Fruit fly (Drosophila melanogaster): ENCODE results near the gene Fbxl4.

Fbxl4 gene

DNA sequence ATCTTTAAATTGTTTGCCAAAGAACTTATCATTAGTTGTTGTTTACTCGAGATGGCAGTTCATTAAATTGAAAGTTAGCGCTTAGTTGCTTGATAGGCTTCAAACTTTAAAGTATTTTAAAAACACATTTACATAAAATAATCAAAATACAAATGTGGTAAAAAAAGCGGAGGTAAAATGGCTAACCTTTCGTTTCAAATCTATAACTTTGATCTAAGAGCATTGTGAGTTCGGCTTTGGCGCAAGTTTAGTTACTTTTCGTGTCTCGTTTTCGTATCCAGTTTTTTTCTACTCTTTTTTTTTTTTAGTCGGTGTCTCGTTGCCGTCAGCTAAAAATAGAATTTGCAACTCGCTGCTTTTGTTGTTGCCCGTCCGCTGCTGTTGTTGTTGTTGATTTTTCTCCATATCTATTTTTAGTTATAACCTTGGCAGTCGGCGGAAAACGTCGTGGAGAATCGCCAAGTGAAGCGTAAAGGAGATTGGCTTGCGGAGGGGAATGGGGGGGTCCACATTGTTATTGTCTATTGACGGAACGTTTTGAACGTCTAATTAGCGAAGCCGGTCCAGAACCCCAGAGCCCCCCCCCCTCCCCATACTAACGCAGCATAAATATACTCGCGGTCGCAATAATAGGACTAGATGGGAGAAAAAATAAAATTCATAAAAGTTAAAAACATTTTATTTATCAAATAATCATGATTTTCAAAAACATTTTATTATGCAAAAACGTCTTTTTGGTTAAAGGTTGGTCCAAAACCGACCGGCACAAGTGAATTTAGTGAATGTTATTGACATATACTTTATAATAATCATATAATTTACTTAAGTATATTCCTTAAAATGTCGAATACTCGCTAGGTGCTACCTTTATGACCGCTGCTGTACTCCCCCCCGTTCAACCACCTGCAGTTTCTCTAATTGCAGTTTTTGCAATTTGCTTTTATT lies 22.9 kb downstream of the Fbxl4 start:
- TF ChIP-seq CG34367 (tag; optimal IDR thresholded peaks at IDR 0.05), result peak; percentile 64
- TF ChIP-seq CG12605 (GFP tag; IDR thresholded peaks at IDR 0.05), result peak; percentile 81
- TF ChIP-seq CG13204 (GFP tag; optimal IDR thresholded peaks at IDR 0.05), result peak; percentile 24
- peak; percentile 22 for TF ChIP-seq Snoo (tag; optimal IDR thresholded peaks at IDR 0.05)
- TF ChIP-seq CG10348 (GFP tag; IDR thresholded peaks at IDR 0.05), result peak; percentile 41; the same call in 1 of the 2 replicates
- peak; percentile 48 for TF ChIP-seq Pif1A (GFP tag; optimal IDR thresholded peaks at IDR 0.05)
- peak; percentile 76 for TF ChIP-seq CG17806 (tag; optimal IDR thresholded peaks at IDR 0.05)
- TF ChIP-seq CG32121 (GFP tag; IDR thresholded peaks at IDR 0.05), result peak; percentile 83
- peak; percentile 93 for TF ChIP-seq CG14655 (GFP tag; optimal IDR thresholded peaks at IDR 0.05)
- peak; percentile 74 for TF ChIP-seq Ets98B (GFP tag; IDR thresholded peaks at IDR 0.05)
- peak; percentile 43; the same call in 1 of the 2 replicates for TF ChIP-seq rn (GFP tag; IDR thresholded peaks at IDR 0.05)
- TF ChIP-seq CG8159 (tag; optimal IDR thresholded peaks at IDR 0.05), result peak; percentile 79
- no peak for TF ChIP-seq D1 (tag; optimal IDR thresholded peaks at IDR 0.05)
- peak; percentile 86 for TF ChIP-seq CG9948 (tag; optimal IDR thresholded peaks at IDR 0.05)
- peak; percentile 90 for TF ChIP-seq CG4496 (GFP tag; IDR thresholded peaks at IDR 0.05)
- peak; percentile 46 for TF ChIP-seq Pif1B (GFP tag; optimal IDR thresholded peaks at IDR 0.05)
- peak; percentile 13 for TF ChIP-seq gl (tag; optimal IDR thresholded peaks at IDR 0.05)
- TF ChIP-seq CG8301 (tag; optimal IDR thresholded peaks at IDR 0.05), result peak; percentile 88
- peak; percentile 57 for TF ChIP-seq fd96Ca (GFP tag; IDR thresholded peaks at IDR 0.05)
- TF ChIP-seq CG15710 (tag; optimal IDR thresholded peaks at IDR 0.05), result peak; percentile 68
- peak; percentile 6 for TF ChIP-seq EcR (GFP tag; optimal IDR thresholded peaks at IDR 0.05)

DNA sequence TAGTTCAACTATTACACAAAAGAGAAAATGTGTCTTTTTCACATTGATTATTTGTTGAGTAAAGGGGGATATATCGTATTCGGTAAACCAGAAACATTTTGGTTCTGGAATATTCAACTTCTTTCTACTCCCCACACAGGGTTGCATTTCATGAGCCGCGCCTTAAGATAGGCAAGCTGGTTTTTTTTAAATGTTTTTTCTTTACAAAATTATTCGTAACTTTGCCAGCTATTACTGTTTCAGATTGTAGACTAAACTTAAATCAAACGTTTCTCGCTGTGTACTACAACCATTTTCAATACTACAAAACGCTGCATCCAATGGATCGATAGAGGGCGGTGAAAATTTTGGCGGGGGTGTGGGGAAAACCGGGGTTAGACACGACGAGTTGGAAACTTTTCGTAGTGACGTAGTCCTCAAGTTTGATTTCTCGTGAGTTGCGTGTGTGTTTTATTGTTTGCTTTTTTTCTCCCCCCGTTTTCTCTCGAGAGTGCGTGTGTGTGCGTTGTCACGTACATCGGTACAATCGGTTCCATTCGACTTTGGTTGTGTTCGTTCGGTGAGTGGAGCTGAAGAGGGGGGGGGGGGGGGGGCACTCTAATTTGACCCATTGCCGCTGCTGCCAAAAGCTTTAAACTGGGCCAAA lies 24.1 kb downstream of the Fbxl4 start:
- TF ChIP-seq Ets98B (GFP tag; IDR thresholded peaks at IDR 0.05), result peak; percentile 46
- TF ChIP-seq Pif1A (GFP tag; optimal IDR thresholded peaks at IDR 0.05), result peak; percentile 41
- no peak for TF ChIP-seq EcR (GFP tag; optimal IDR thresholded peaks at IDR 0.05)
- no peak for TF ChIP-seq gl (tag; optimal IDR thresholded peaks at IDR 0.05)
- no peak for TF ChIP-seq Pif1B (GFP tag; optimal IDR thresholded peaks at IDR 0.05)
- TF ChIP-seq Snoo (tag; optimal IDR thresholded peaks at IDR 0.05), result no peak
- TF ChIP-seq CG15710 (tag; optimal IDR thresholded peaks at IDR 0.05), result peak; percentile 17
- no peak for TF ChIP-seq CG34367 (tag; optimal IDR thresholded peaks at IDR 0.05)
- no peak for TF ChIP-seq CG8159 (tag; optimal IDR thresholded peaks at IDR 0.05)
- TF ChIP-seq fd96Ca (GFP tag; IDR thresholded peaks at IDR 0.05), result peak; percentile 54; the same call in 1 of the 3 replicates
- TF ChIP-seq CG9948 (tag; optimal IDR thresholded peaks at IDR 0.05), result peak; percentile 10
- peak; percentile 60 for TF ChIP-seq CG14655 (GFP tag; optimal IDR thresholded peaks at IDR 0.05)
- no peak for TF ChIP-seq CG32121 (GFP tag; IDR thresholded peaks at IDR 0.05)
- TF ChIP-seq CG10348 (GFP tag; IDR thresholded peaks at IDR 0.05), result no peak
- peak; percentile 43; the same call in 1 of the 3 replicates for TF ChIP-seq CG4496 (GFP tag; IDR thresholded peaks at IDR 0.05)
- 0 out of 2 replicates have a peak, but pooled peaks have one; percentile 30 for TF ChIP-seq CG12605 (GFP tag; IDR thresholded peaks at IDR 0.05)
- no peak for TF ChIP-seq D1 (tag; optimal IDR thresholded peaks at IDR 0.05)
- no peak for TF ChIP-seq rn (GFP tag; IDR thresholded peaks at IDR 0.05)
- peak; percentile 44 for TF ChIP-seq CG8301 (tag; optimal IDR thresholded peaks at IDR 0.05)
- no peak for TF ChIP-seq CG13204 (GFP tag; optimal IDR thresholded peaks at IDR 0.05)
- peak; percentile 15 for TF ChIP-seq CG17806 (tag; optimal IDR thresholded peaks at IDR 0.05)

DNA sequence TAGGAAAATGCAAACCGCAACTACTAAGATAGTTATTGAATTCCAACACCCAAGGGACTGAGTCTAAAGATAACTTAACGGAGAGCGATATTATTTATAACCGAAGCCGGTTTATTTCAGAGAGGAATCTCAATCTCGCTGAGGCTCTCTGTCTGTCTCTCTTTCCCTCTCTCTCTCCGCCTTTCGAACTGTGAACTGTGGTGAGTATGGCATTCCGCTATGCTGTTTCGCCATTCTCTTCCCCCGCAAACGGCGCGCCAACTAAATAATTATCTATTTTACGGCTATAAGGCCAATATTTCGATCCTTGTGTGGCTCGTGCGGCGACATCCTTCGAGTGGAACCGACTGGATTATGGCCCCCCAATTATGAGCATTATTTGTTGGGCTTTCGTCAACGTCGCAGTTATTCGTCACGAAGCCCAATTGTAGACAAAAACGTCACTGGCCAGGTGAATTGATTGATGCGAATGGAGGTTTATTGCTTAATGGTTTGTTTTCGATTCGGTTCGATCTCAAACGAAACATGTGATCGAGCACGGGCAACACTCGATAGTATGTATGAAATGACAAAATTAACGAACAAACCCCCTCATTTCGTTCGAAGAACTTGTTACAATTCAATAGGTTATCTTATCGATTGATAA lies 25.5 kb downstream of the Fbxl4 start:
- TF ChIP-seq CG12605 (GFP tag; IDR thresholded peaks at IDR 0.05), result 0 out of 2 replicates have a peak, but pooled peaks have one; percentile 17
- TF ChIP-seq CG13204 (GFP tag; optimal IDR thresholded peaks at IDR 0.05), result peak; percentile 21
- no peak for TF ChIP-seq CG8159 (tag; optimal IDR thresholded peaks at IDR 0.05)
- TF ChIP-seq Ets98B (GFP tag; IDR thresholded peaks at IDR 0.05), result peak; percentile 9; the same call in 1 of the 2 replicates
- TF ChIP-seq EcR (GFP tag; optimal IDR thresholded peaks at IDR 0.05), result peak; percentile 54

DNA sequence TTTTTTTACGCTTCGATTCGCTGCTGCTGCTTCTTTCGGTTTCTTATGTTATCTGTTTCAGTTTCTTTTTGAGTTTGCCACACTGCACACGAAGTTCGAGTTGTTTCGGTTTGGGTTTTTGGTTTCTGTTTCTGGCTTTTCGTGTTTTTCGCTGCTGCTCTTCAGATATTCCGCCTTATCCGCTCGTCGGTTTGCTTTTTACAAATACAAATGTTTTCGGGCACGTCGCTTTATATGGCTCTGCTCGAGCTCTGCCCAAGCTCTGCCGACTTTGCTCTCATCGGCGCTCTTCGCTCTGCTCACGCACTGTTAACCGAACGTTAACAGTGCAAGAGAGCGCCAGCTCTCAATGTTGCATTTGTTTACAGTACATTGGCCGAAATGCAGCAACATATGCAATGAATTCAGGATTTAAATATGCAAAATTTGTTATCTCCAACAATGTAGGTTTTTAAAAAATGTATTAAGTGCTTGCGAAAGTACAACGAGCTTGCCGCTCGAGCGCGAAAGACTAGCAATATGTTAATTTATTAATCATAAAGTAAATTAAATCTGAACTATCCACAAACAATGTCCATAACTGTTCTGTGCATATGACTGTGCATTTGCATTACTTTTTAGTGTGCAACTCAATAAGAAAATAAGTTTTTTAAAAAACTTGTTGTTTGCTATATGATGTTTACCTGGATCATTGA lies 26.3 kb downstream of the Fbxl4 start:
- TF ChIP-seq CG4496 (GFP tag; IDR thresholded peaks at IDR 0.05) (peak; percentile 30; the same call in 2 of the 3 replicates), CG8301 (tag; optimal IDR thresholded peaks at IDR 0.05) (peak; percentile 48), D1 (tag; optimal IDR thresholded peaks at IDR 0.05) (no peak), Pif1B (GFP tag; optimal IDR thresholded peaks at IDR 0.05) (peak; percentile 49), Ets98B (GFP tag; IDR thresholded peaks at IDR 0.05) (no peak; the same call in 1 of the 2 replicates), CG8159 (tag; optimal IDR thresholded peaks at IDR 0.05) (peak; percentile 43), rn (GFP tag; IDR thresholded peaks at IDR 0.05) (no peak), fd96Ca (GFP tag; IDR thresholded peaks at IDR 0.05) (no peak), CG13204 (GFP tag; optimal IDR thresholded peaks at IDR 0.05) (no peak), CG34367 (tag; optimal IDR thresholded peaks at IDR 0.05) (peak; percentile 36), Pif1A (GFP tag; optimal IDR thresholded peaks at IDR 0.05) (peak; percentile 45), CG15710 (tag; optimal IDR thresholded peaks at IDR 0.05) (peak; percentile 9), gl (tag; optimal IDR thresholded peaks at IDR 0.05) (no peak), CG10348 (GFP tag; IDR thresholded peaks at IDR 0.05) (no peak), EcR (GFP tag; optimal IDR thresholded peaks at IDR 0.05) (peak; percentile 32), CG32121 (GFP tag; IDR thresholded peaks at IDR 0.05) (no peak), CG14655 (GFP tag; optimal IDR thresholded peaks at IDR 0.05) (peak; percentile 65), CG12605 (GFP tag; IDR thresholded peaks at IDR 0.05) (0 out of 2 replicates have a peak, but pooled peaks have one; percentile 32), CG17806 (tag; optimal IDR thresholded peaks at IDR 0.05) (no peak), CG9948 (tag; optimal IDR thresholded peaks at IDR 0.05) (peak; percentile 48), Snoo (tag; optimal IDR thresholded peaks at IDR 0.05) (no peak)

Measured in whole organism, pupa.